Worm (Caenorhabditis elegans) whole organism, early embryonic: ENCODE measurements around the gene F07F6.7.

ENCODE experiments used
- B0310.2 ChIP-seq: sonication (generic microtip); optimal IDR thresholded peaks from 2 replicates; lab custom pipeline; 2016; ENCODE audit warnings: mild to moderate bottlenecking, missing genetic modification characterization, missing compliant biosample characterization
- ama-1 ChIP-seq: fragments of 150-350 bp; optimal IDR thresholded peaks from 2 replicates; lab custom pipeline; 2014
- ets-7 ChIP-seq: sonication (generic microtip); optimal IDR thresholded peaks from 2 replicates; lab custom pipeline; 2016; ENCODE audit warnings: missing genotype, missing genetic modification characterization, missing compliant biosample characterization
- flt-1 ChIP-seq: fragments of 200-800 bp; sonication (Bioruptor generic); IDR thresholded peaks from 2 replicates; pipeline ENCODE4 v1.3.6; 2022; ENCODE audit warnings: missing genetic modification characterization, missing compliant biosample characterization
- hmbx-1 ChIP-seq: sonication (generic microtip); optimal IDR thresholded peaks from 2 replicates; lab custom pipeline; 2016; ENCODE audit warnings: mild to moderate bottlenecking, missing genetic modification characterization, missing compliant biosample characterization
- hnd-1 ChIP-seq: sonication (generic microtip); optimal IDR thresholded peaks from 2 replicates; lab custom pipeline; 2016; ENCODE audit warnings: missing genetic modification characterization, missing compliant biosample characterization
- tbx-11 ChIP-seq: fragments of 200-800 bp; sonication (Bioruptor generic); IDR thresholded peaks from 2 replicates; pipeline ENCODE4 v1.3.6; 2022; ENCODE audit warnings: missing genetic modification characterization, missing compliant biosample characterization

- no peak for TF ChIP-seq B0310.2
- no peak for TF ChIP-seq ama-1 (lab: Kevin White, UChicago)
- TF ChIP-seq hmbx-1 (tag; lab: Kevin White, UChicago) = peak; percentile 7
- no peak for TF ChIP-seq tbx-11
- no peak for TF ChIP-seq hnd-1 (tag; lab: Kevin White, UChicago)
- TF ChIP-seq flt-1 (GFP tag; lab: Robert Waterston, UW) = no peak
- TF ChIP-seq ets-7 = peak; percentile 20
These were observed 33.8 kb downstream of the F07F6.7 start, which contains the start of gene ndx-6 for ce11 chrII:5389831-5390323.
